Fruit fly (Drosophila melanogaster): ENCODE data around the gene Prosbeta4.

Gene Prosbeta4

DNA sequence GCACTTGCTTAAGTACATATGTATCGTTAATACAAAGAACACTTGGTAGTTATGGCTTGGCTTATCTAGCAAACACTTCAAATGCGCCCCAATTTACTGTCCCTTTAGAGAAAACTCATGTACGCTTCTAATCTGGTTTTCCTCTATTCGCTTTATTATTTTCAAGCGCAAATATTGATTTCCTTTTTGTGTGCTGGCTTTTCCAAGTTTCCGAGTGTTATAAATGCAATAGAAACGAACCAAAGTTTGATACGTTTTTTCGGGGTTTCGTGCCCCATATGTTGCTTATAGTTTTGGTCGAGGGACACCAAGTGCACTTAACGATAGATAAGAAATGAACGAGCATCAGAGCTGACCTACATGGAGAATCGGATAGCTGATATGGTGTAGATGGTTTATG, 18.0 kb downstream of the Prosbeta4 start (continued):
- TF ChIP-seq sim (GFP tag; IDR thresholded peaks at IDR 0.05) = no peak
- TF ChIP-seq ssp (GFP tag; IDR thresholded peaks at IDR 0.05) = no peak
- TF ChIP-seq CG12219 (GFP tag; optimal IDR thresholded peaks at IDR 0.05) = no peak
- no peak for TF ChIP-seq gro (GFP tag; optimal IDR thresholded peaks at IDR 0.05)
- TF ChIP-seq CG7839 (tag; optimal IDR thresholded peaks at IDR 0.05) = no peak
- no peak for TF ChIP-seq aop (GFP tag; IDR thresholded peaks at IDR 0.05)
- TF ChIP-seq sqz (GFP tag; optimal IDR thresholded peaks at IDR 0.05) = no peak
- TF ChIP-seq ham (GFP tag; IDR thresholded peaks at IDR 0.05) = no peak
- TF ChIP-seq CG8765 (GFP tag; IDR thresholded peaks at IDR 0.05) = no peak
- TF ChIP-seq slou (GFP tag; optimal IDR thresholded peaks at IDR 0.05) = no peak
- no peak for TF ChIP-seq sr (GFP tag; IDR thresholded peaks at IDR 0.05)
- no peak for TF ChIP-seq sna (GFP tag; IDR thresholded peaks at IDR 0.05; ENCODE audit: partially characterized antibody)
- TF ChIP-seq Myb (GFP tag; optimal IDR thresholded peaks at IDR 0.05) = no peak
- no peak for TF ChIP-seq ap (GFP tag; IDR thresholded peaks at IDR 0.05)
- no peak for TF ChIP-seq CG11560 (tag; IDR thresholded peaks at IDR 0.05)
- TF ChIP-seq D (optimal IDR thresholded peaks at IDR 0.05) = no peak
- TF ChIP-seq D (GFP tag; optimal IDR thresholded peaks at IDR 0.05) = no peak
- no peak for TF ChIP-seq Fer3 (tag; optimal IDR thresholded peaks at IDR 0.05)
- TF ChIP-seq CG16813 (GFP tag; IDR thresholded peaks at IDR 0.05; ENCODE audit: partially characterized antibody) = no peak
- TF ChIP-seq unc-4 (GFP tag; IDR thresholded peaks at IDR 0.05; ENCODE audit: partially characterized antibody) = no peak
- TF ChIP-seq CG32767 (GFP tag; IDR thresholded peaks at IDR 0.05) = no peak
- TF ChIP-seq Atf3 (GFP tag; optimal IDR thresholded peaks at IDR 0.05) = no peak
- no peak for TF ChIP-seq CG10543 (GFP tag; optimal IDR thresholded peaks at IDR 0.05)
- no peak for TF ChIP-seq CG5180 (GFP tag; optimal IDR thresholded peaks at IDR 0.05)
- no peak for TF ChIP-seq NC2β (GFP tag; optimal IDR thresholded peaks at IDR 0.05)
- no peak for TF ChIP-seq Gsc (GFP tag; IDR thresholded peaks at IDR 0.05)
- TF ChIP-seq CG30403 (GFP tag; optimal IDR thresholded peaks at IDR 0.05) = no peak
- TF ChIP-seq CG17568 (GFP tag; optimal IDR thresholded peaks at IDR 0.05) = peak; percentile 37
- TF ChIP-seq CG10431 (GFP tag; optimal IDR thresholded peaks at IDR 0.05) = peak; percentile 75
- no peak for TF ChIP-seq Rx (GFP tag; IDR thresholded peaks at IDR 0.05)
- peak; percentile 32 for TF ChIP-seq dmrt11E (tag; optimal IDR thresholded peaks at IDR 0.05)
- no peak for TF ChIP-seq CG18764 (GFP tag; optimal IDR thresholded peaks at IDR 0.05)
- TF ChIP-seq bowl (GFP tag; IDR thresholded peaks at IDR 0.05) = no peak
- peak; percentile 3 for TF ChIP-seq CG18262 (tag; optimal IDR thresholded peaks at IDR 0.05)
- TF ChIP-seq nom (GFP tag; optimal IDR thresholded peaks at IDR 0.05) = no peak
- TF ChIP-seq Eip74EF (GFP tag; optimal IDR thresholded peaks at IDR 0.05) = no peak
- TF ChIP-seq CG3163 (GFP tag; optimal IDR thresholded peaks at IDR 0.05) = no peak
- no peak for TF ChIP-seq chm (GFP tag; IDR thresholded peaks at IDR 0.05)
- no peak for TF ChIP-seq HLHmδ (GFP tag; optimal IDR thresholded peaks at IDR 0.05)
- no peak for TF ChIP-seq CG8359 (GFP tag; optimal IDR thresholded peaks at IDR 0.05; ENCODE audit: borderline replicate concordance)
- peak; percentile 21 for TF ChIP-seq twi (tag; optimal IDR thresholded peaks at IDR 0.05)
- TF ChIP-seq cwo (GFP tag; optimal IDR thresholded peaks at IDR 0.05) = no peak
- no peak for TF ChIP-seq hbn (GFP tag; IDR thresholded peaks at IDR 0.05; ENCODE audit: partially characterized antibody)
- TF ChIP-seq Nf-YB (GFP tag; optimal IDR thresholded peaks at IDR 0.05) = no peak
- no peak for TF ChIP-seq HLH4C (GFP tag; IDR thresholded peaks at IDR 0.05; ENCODE audit: partially characterized antibody)
- no peak for TF ChIP-seq CG8281 (tag; optimal IDR thresholded peaks at IDR 0.05)
- TF ChIP-seq Xbp1 (GFP tag; optimal IDR thresholded peaks at IDR 0.05) = no peak
- 0 out of 3 replicates have a peak, but pooled peaks have one; percentile 7 for TF ChIP-seq ken (GFP tag; IDR thresholded peaks at IDR 0.05)
- TF ChIP-seq CG12391 (tag; optimal IDR thresholded peaks at IDR 0.05) = no peak
- no peak for TF ChIP-seq D19A (tag; optimal IDR thresholded peaks at IDR 0.05)
- TF ChIP-seq eve (GFP tag; optimal IDR thresholded peaks at IDR 0.05) = peak in 1 of 2 experiments; percentile 40

Data from whole organism, embryonic.